Worm (Caenorhabditis elegans): ENCODE data around the gene K01A6.8.
A peak's percentile ranks its signal among the peaks of the same experiment; 100 is the strongest.

K01A6.8 gene

ce11 chrIV:11748852-11749251, 11.7 kb upstream of the K01A6.8 start, which contains the start of gene T12A7.6 (continued):
- no peak for TF ChIP-seq elt-2 (tag; optimal IDR thresholded peaks at IDR 0.05)

- no peak for TF ChIP-seq nhr-85 (tag)
Observed at ce11 chrIV:11745340-11745739, 8.2 kb upstream of the K01A6.8 start, which contains the start of gene gem-4. TSS of gene gem-4 (plus strand) at chrIV:11745640.

- TF ChIP-seq lin-14 (GFP tag; optimal IDR thresholded peaks at IDR 0.05) (peak; percentile 62), ceh-82 (tag; optimal IDR thresholded peaks at IDR 0.05) (no peak), unc-62 (GFP tag; optimal IDR thresholded peaks at IDR 0.05) (no peak), nhr-71 (tag; optimal IDR thresholded peaks at IDR 0.05) (peak; percentile 55), tbx-2 (tag; optimal IDR thresholded peaks at IDR 0.05) (no peak), pax-3 (tag; optimal IDR thresholded peaks at IDR 0.05) (no peak)
Observed at ce11 chrIV:11744287-11744686, 7.1 kb upstream of the K01A6.8 start.

ce11 chrIV:11743813-11744212, 6.6 kb upstream of the K01A6.8 start:
- no peak for TF ChIP-seq nhr-237 (tag; optimal IDR thresholded peaks at IDR 0.05)

- TF ChIP-seq tlp-1 (tag; optimal IDR thresholded peaks at IDR 0.05), result no peak
- no peak for TF ChIP-seq ces-1 (GFP tag; optimal IDR thresholded peaks at IDR 0.05)
- no peak for TF ChIP-seq unc-62 (GFP tag; optimal IDR thresholded peaks at IDR 0.05)
- no peak for TF ChIP-seq lin-13 (GFP tag; optimal IDR thresholded peaks at IDR 0.05)
- no peak for TF ChIP-seq hlh-17 (GFP tag; optimal IDR thresholded peaks at IDR 0.05; ENCODE audit: borderline replicate concordance)
- TF ChIP-seq nhr-85 (tag), result no peak
- no peak for TF ChIP-seq swsn-7 (tag; optimal IDR thresholded peaks at IDR 0.05)
- no peak for TF ChIP-seq lin-15B (tag; optimal IDR thresholded peaks at IDR 0.05)
- TF ChIP-seq lin-14 (GFP tag; optimal IDR thresholded peaks at IDR 0.05), result no peak
- no peak for TF ChIP-seq fos-1 (tag; optimal IDR thresholded peaks at IDR 0.05)
- TF ChIP-seq nhr-84 (tag; optimal IDR thresholded peaks at IDR 0.05), result no peak
- TF ChIP-seq pqm-1 (tag; optimal IDR thresholded peaks at IDR 0.05), result no peak
- TF ChIP-seq ama-1 (optimal IDR thresholded peaks at IDR 0.05), result no peak
- TF ChIP-seq fkh-4 (tag; optimal IDR thresholded peaks at IDR 0.05; ENCODE audit: borderline replicate concordance), result no peak
- no peak for TF ChIP-seq ceh-8 (GFP tag; optimal IDR thresholded peaks at IDR 0.05)
- TF ChIP-seq Y116A8C.19 (tag; optimal IDR thresholded peaks at IDR 0.05; ENCODE audit: borderline replicate concordance), result no peak
Observed at ce11 chrIV:11742406-11742805, 5.2 kb upstream of the K01A6.8 start, which contains the start of gene K01A6.5. TSS of gene K01A6.5 (plus strand) at chrIV:11742706.

- TF ChIP-seq pag-3 (tag; optimal IDR thresholded peaks at IDR 0.05; ENCODE audit: borderline replicate concordance, insufficient read depth) (no peak), ets-5 (GFP tag; IDR thresholded peaks at IDR 0.05) (no peak), C16A3.4 (tag; optimal IDR thresholded peaks at IDR 0.05) (no peak), nhr-90 (tag; optimal IDR thresholded peaks at IDR 0.05; ENCODE audit: poor library complexity) (no peak), grh-1 (GFP tag; IDR thresholded peaks at IDR 0.05) (no peak), egl-27 (tag; optimal IDR thresholded peaks at IDR 0.05) (no peak), C34B4.2 (tag; optimal IDR thresholded peaks at IDR 0.05) (no peak), ceh-8 (GFP tag; optimal IDR thresholded peaks at IDR 0.05) (no peak), nhr-20 (tag; optimal IDR thresholded peaks at IDR 0.05) (no peak), ceh-88 (GFP tag; IDR thresholded peaks at IDR 0.05) (no peak), lin-13 (GFP tag; optimal IDR thresholded peaks at IDR 0.05) (no peak), tbx-2 (tag; optimal IDR thresholded peaks at IDR 0.05) (no peak)
Observed at ce11 chrIV:11740204-11740603, 3.0 kb upstream of the K01A6.8 start, which contains the start of gene K01A6.4. TSS of gene K01A6.4 (minus strand) at chrIV:11740304.
